Worm (Caenorhabditis elegans): ENCODE results near the gene spig-1.
"Not testable (repeated sequence)": the region's sequence is repeated elsewhere in the genome, so short reads cannot be mapped to it uniquely, and the experiment has no call there.

spig-1 gene

DNA sequence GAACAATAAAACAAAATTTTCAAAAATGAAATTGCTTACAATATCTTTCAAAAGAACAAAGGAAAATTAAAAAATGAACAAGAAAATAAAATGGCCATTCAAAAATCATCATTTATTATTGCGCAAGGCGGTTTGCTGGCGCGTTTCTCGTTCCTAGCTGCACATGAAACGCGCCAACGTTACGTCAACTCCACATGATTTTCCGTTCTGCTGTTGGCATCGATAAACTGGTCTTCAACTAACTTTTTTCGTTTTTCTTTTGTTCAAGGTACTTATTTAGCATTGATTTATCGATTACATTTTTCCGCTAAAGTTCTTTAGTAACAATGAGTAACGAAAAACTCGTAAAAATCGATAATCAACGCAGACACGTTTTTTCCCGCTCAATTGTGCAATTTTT, 8.9 kb downstream of the spig-1 start, which contains the start of the genes Y57E12AL.6 and Y57E12AL.1 (continued):
- no peak for TF ChIP-seq lim-6 (tag; optimal IDR thresholded peaks at IDR 0.05)
- peak; percentile 51 for TF ChIP-seq che-1 (tag; optimal IDR thresholded peaks at IDR 0.05)
- TF ChIP-seq sdc-2 (tag; optimal IDR thresholded peaks at IDR 0.05): peak; percentile 62
- no peak for TF ChIP-seq K02D7.2 (tag; optimal IDR thresholded peaks at IDR 0.05)
- TF ChIP-seq fax-1 (tag; optimal IDR thresholded peaks at IDR 0.05): peak; percentile 39
- no peak for TF ChIP-seq ceh-45 (GFP tag; IDR thresholded peaks at IDR 0.05)
- peak; percentile 64 for TF ChIP-seq ceh-48 (tag; optimal IDR thresholded peaks at IDR 0.05)
- peak; percentile 85 for TF ChIP-seq ceh-14 (tag; optimal IDR thresholded peaks at IDR 0.05)
- peak; percentile 88 for TF ChIP-seq hlh-30 (tag; optimal IDR thresholded peaks at IDR 0.05; ENCODE audit: insufficient read depth)
- no peak for TF ChIP-seq ama-1 (optimal IDR thresholded peaks at IDR 0.05)
- no peak for TF ChIP-seq pha-4 (tag; optimal IDR thresholded peaks at IDR 0.05)
- peak; percentile 53 for TF ChIP-seq Y22D7AL.16 (tag; optimal IDR thresholded peaks at IDR 0.05)
- TF ChIP-seq ahr-1 (tag; optimal IDR thresholded peaks at IDR 0.05): no peak
- peak; percentile 19 for TF ChIP-seq ceh-2 (tag; optimal IDR thresholded peaks at IDR 0.05)
- TF ChIP-seq pqm-1 (tag; optimal IDR thresholded peaks at IDR 0.05): no peak
- TF ChIP-seq ceh-22 (tag; optimal IDR thresholded peaks at IDR 0.05): no peak
- peak; percentile 34 for TF ChIP-seq odd-2 (tag; optimal IDR thresholded peaks at IDR 0.05)

- not testable (repeated sequence) for TF ChIP-seq lim-6 (tag; optimal IDR thresholded peaks at IDR 0.05); ets-4 (tag; optimal IDR thresholded peaks at IDR 0.05); pag-3 (tag; optimal IDR thresholded peaks at IDR 0.05; ENCODE audit: borderline replicate concordance)
These were observed 11.3 kb downstream of the spig-1 start, which contains the start of gene tmem-258 for ce11 chrV:7062790-7063189. Gene tmem-258, plus strand, starts transcription at chrV:7063174.

ce11 chrV:7065226-7065625, 13.7 kb downstream of the spig-1 start, which contains the start of gene Y57E12AR.1:
Gene Y57E12AR.1, minus strand, starts transcription at chrV:7065326.
- TF ChIP-seq pros-1 (tag; optimal IDR thresholded peaks at IDR 0.05) (no peak), pag-3 (tag; optimal IDR thresholded peaks at IDR 0.05; ENCODE audit: borderline replicate concordance) (no peak), K02D7.2 (tag; optimal IDR thresholded peaks at IDR 0.05) (no peak), ceh-31 (tag; optimal IDR thresholded peaks at IDR 0.05) (no peak), C08G9.2 (tag; optimal IDR thresholded peaks at IDR 0.05) (no peak), nfya-1 (tag; optimal IDR thresholded peaks at IDR 0.05) (no peak), unc-3 (GFP tag; conservative IDR thresholded peaks at IDR 0.05) (no peak), unc-3 (tag; optimal IDR thresholded peaks at IDR 0.05) (no peak), fkh-6 (tag; optimal IDR thresholded peaks at IDR 0.05) (no peak), hlh-8 (tag; optimal IDR thresholded peaks at IDR 0.05) (no peak)

DNA sequence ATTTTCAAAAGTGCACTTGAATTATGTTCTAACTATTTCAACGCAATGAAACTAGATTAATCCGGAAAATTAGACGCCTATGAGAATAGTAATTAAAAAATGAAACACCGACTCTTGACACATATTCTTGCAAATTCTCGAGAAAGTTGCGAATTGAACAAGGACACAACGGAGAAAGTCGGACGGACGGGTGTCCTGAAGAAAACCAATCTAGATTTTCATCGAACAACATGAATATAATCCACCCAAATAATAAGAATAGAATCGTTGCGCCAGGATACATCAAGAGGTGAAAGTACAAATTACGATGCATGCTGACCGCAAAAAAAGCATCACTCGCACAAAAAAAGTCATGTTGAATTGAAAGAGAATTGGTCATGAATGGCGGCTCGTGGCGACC, 17.3 kb downstream of the spig-1 start:
- no peak for TF ChIP-seq lim-6 (tag; optimal IDR thresholded peaks at IDR 0.05)
- no peak for TF ChIP-seq ama-1 (optimal IDR thresholded peaks at IDR 0.05)
- no peak for TF ChIP-seq ceh-14 (tag; optimal IDR thresholded peaks at IDR 0.05)
- TF ChIP-seq ceh-24 (tag; optimal IDR thresholded peaks at IDR 0.05): no peak
- no peak for TF ChIP-seq pros-1 (tag; optimal IDR thresholded peaks at IDR 0.05)
- TF ChIP-seq hlh-30 (tag; optimal IDR thresholded peaks at IDR 0.05; ENCODE audit: insufficient read depth): no peak
- no peak for TF ChIP-seq lin-11 (tag; optimal IDR thresholded peaks at IDR 0.05)
- no peak for TF ChIP-seq syd-9 (tag; optimal IDR thresholded peaks at IDR 0.05)
- no peak for TF ChIP-seq ceh-45 (GFP tag; IDR thresholded peaks at IDR 0.05)
- TF ChIP-seq odd-2 (tag; optimal IDR thresholded peaks at IDR 0.05): no peak
- TF ChIP-seq npax-4 (tag; optimal IDR thresholded peaks at IDR 0.05): no peak
- TF ChIP-seq pag-3 (tag; optimal IDR thresholded peaks at IDR 0.05; ENCODE audit: borderline replicate concordance): no peak
- TF ChIP-seq rnt-1 (tag; optimal IDR thresholded peaks at IDR 0.05): no peak
- TF ChIP-seq sdc-2 (tag; optimal IDR thresholded peaks at IDR 0.05): no peak

ce11 chrV:7069605-7070004, 18.1 kb downstream of the spig-1 start:
- TF ChIP-seq pqm-1 (tag; optimal IDR thresholded peaks at IDR 0.05) (no peak), unc-55 (GFP tag; optimal IDR thresholded peaks at IDR 0.05) (no peak), pros-1 (tag; optimal IDR thresholded peaks at IDR 0.05) (no peak), rnt-1 (tag; optimal IDR thresholded peaks at IDR 0.05) (no peak), ceh-22 (tag; optimal IDR thresholded peaks at IDR 0.05) (no peak), hlh-30 (tag; optimal IDR thresholded peaks at IDR 0.05; ENCODE audit: insufficient read depth) (no peak), C08G9.2 (tag; optimal IDR thresholded peaks at IDR 0.05) (no peak), Y22D7AL.16 (tag; optimal IDR thresholded peaks at IDR 0.05) (no peak), sox-4 (tag; optimal IDR thresholded peaks at IDR 0.05) (no peak), pag-3 (tag; optimal IDR thresholded peaks at IDR 0.05; ENCODE audit: borderline replicate concordance) (no peak), ttx-3 (tag; optimal IDR thresholded peaks at IDR 0.05) (no peak), K02D7.2 (tag; optimal IDR thresholded peaks at IDR 0.05) (no peak), che-1 (tag; optimal IDR thresholded peaks at IDR 0.05) (no peak)

All from whole organism, late embryonic.